Worm (Caenorhabditis elegans): Measurements from ENCODE around the gene nhr-170.
"Not testable (repeated sequence)": the region's sequence is repeated elsewhere in the genome, so short reads cannot be mapped to it uniquely, and the experiment has no call there.

- not testable (repeated sequence) for TF ChIP-seq ceh-13, hmg-4 (GFP tag; optimal IDR thresholded peaks at IDR 0.05)
These were observed 46.3 kb downstream of the nhr-170 start, which contains the start of gene clec-254 for ce11 chrV:18754328-18754727.
